Fruit fly (Drosophila melanogaster) whole organism, embryonic: Measurements from ENCODE around the gene CG17199.

Experiments used
- Abd-B ChIP-seq: fragments of 200-800 bp; sonication (Bioruptor generic); optimal IDR thresholded peaks from 2 replicates; lab custom pipeline; 2018; ENCODE audit warnings: missing biosample characterization, mild to moderate bottlenecking, missing genetic modification characterization, moderate library complexity
- C15 ChIP-seq: fragments of 200-800 bp; sonication (Bioruptor generic); IDR thresholded peaks from 3 replicates; pipeline ENCODE4 v1.3.6; 2022; ENCODE audit warnings: missing biosample characterization, missing genetic modification characterization
- CG11504 ChIP-seq: fragments of 200-800 bp; sonication (Bioruptor generic); optimal IDR thresholded peaks from 3 replicates; lab custom pipeline; 2019; ENCODE audit warnings: missing biosample characterization, mild to moderate bottlenecking, missing genetic modification characterization, moderate library complexity
- CG13424 ChIP-seq: fragments of 200-800 bp; sonication (Bioruptor generic); optimal IDR thresholded peaks from 2 replicates; lab custom pipeline; 2019; ENCODE audit warnings: missing biosample characterization, mild to moderate bottlenecking, missing genetic modification characterization, moderate library complexity
- CG13775 ChIP-seq: fragments of 200-800 bp; sonication (Bioruptor generic); optimal IDR thresholded peaks from 3 replicates; lab custom pipeline; 2017; ENCODE audit warnings: missing biosample characterization, mild to moderate bottlenecking, missing genetic modification characterization
- CG1602 ChIP-seq: fragments of 200-800 bp; sonication (Bioruptor generic); optimal IDR thresholded peaks from 3 replicates; lab custom pipeline; 2016; ENCODE audit warnings: missing biosample characterization, missing genetic modification characterization
- CG16813 ChIP-seq: fragments of 200-800 bp; sonication (Bioruptor generic); IDR thresholded peaks from 3 replicates; pipeline ENCODE4 v1.3.6; 2022; ENCODE audit warnings: missing biosample characterization, missing genetic modification characterization; ENCODE audit not compliant: partially characterized antibody
- CG18476 ChIP-seq: fragments of 200-800 bp; sonication (Bioruptor generic); optimal IDR thresholded peaks from 2 replicates; lab custom pipeline; 2016; ENCODE audit warnings: missing biosample characterization, mild to moderate bottlenecking, missing genetic modification characterization
- CG30403 ChIP-seq: fragments of 200-800 bp; sonication (Bioruptor generic); optimal IDR thresholded peaks from 3 replicates; lab custom pipeline; 2016; ENCODE audit warnings: missing biosample characterization, missing genetic modification characterization
- CG31224 ChIP-seq: fragments of 200-800 bp; sonication (Bioruptor generic); IDR thresholded peaks from 2 replicates; pipeline ENCODE4 v1.3.6; 2022; ENCODE audit warnings: missing biosample characterization, missing genetic modification characterization
- CG32532 ChIP-seq: fragments of 200-800 bp; sonication (Bioruptor generic); IDR thresholded peaks from 2 replicates; pipeline ENCODE4 v1.3.6; 2022; ENCODE audit warnings: missing biosample characterization, missing genetic modification characterization
- CG3726 ChIP-seq: fragments of 200-800 bp; sonication (Bioruptor generic); IDR thresholded peaks from 3 replicates; pipeline ENCODE4, ENCODE4 v1.3.6; 2022; ENCODE audit warnings: missing biosample characterization, missing genetic modification characterization
- CG4328 ChIP-seq: fragments of 200-800 bp; sonication (Bioruptor generic); optimal IDR thresholded peaks from 3 replicates; lab custom pipeline; 2017; ENCODE audit warnings: missing biosample characterization, missing genetic modification reagents, missing genetic modification characterization
- CG4854 ChIP-seq: fragments of 200-800 bp; sonication (Bioruptor generic); optimal IDR thresholded peaks from 2 replicates; lab custom pipeline; 2016; ENCODE audit warnings: missing biosample characterization, missing genetic modification characterization, inconsistent platforms
- CG5953 ChIP-seq: fragments of 200-800 bp; sonication (Bioruptor generic); IDR thresholded peaks from 2 replicates; pipeline ENCODE4 v1.3.6; 2022; ENCODE audit warnings: missing biosample characterization, missing genetic modification characterization
- CG6175 ChIP-seq: fragments of 200-800 bp; sonication (Bioruptor generic); IDR thresholded peaks from 3 replicates; pipeline ENCODE4 v1.3.6; 2022; ENCODE audit warnings: missing biosample characterization, missing genetic modification characterization
- CG6272 ChIP-seq: fragments of 200-800 bp; sonication (Bioruptor generic); IDR thresholded peaks from 2 replicates; pipeline ENCODE4 v1.3.6; 2022; ENCODE audit warnings: missing biosample characterization, missing genetic modification characterization
- CG6683 ChIP-seq: fragments of 200-800 bp; sonication (Bioruptor generic); optimal IDR thresholded peaks from 2 replicates; lab custom pipeline; 2017; ENCODE audit warnings: missing biosample characterization, mild to moderate bottlenecking, missing genetic modification characterization, missing genetic modification reagents
- CG6854 ChIP-seq: fragments of 200-800 bp; sonication (Bioruptor generic); optimal IDR thresholded peaks from 3 replicates; lab custom pipeline; 2017; ENCODE audit warnings: missing biosample characterization, mild to moderate bottlenecking, missing genetic modification characterization
- CG7357 ChIP-seq: fragments of 200-800 bp; sonication (Bioruptor generic); IDR thresholded peaks from 3 replicates; pipeline ENCODE4 v1.3.6; 2022; ENCODE audit warnings: missing biosample characterization, missing genetic modification characterization
- CG7556 ChIP-seq: fragments of 200-800 bp; sonication (Bioruptor generic); optimal IDR thresholded peaks from 2 replicates; lab custom pipeline; 2017; ENCODE audit warnings: missing biosample characterization, mild to moderate bottlenecking, missing genetic modification characterization
- CG7745 ChIP-seq: fragments of 200-800 bp; sonication (Bioruptor generic); optimal IDR thresholded peaks from 2 replicates; lab custom pipeline; 2018; ENCODE audit warnings: missing biosample characterization, mild to moderate bottlenecking, missing genetic modification characterization, moderate library complexity
- CG8944 ChIP-seq: fragments of 200-800 bp; sonication (Bioruptor generic); optimal IDR thresholded peaks from 3 replicates; lab custom pipeline; 2016; ENCODE audit warnings: missing biosample characterization, missing genetic modification characterization
- CG9797 ChIP-seq: fragments of 200-800 bp; sonication (Bioruptor generic); optimal IDR thresholded peaks from 3 replicates; lab custom pipeline; 2018; ENCODE audit warnings: missing biosample characterization, mild to moderate bottlenecking, missing genetic modification characterization
- CG9876 ChIP-seq: fragments of 200-800 bp; sonication (Bioruptor generic); optimal IDR thresholded peaks from 2 replicates; lab custom pipeline; 2016; ENCODE audit warnings: missing biosample characterization, missing genetic modification characterization
- Dbx ChIP-seq: fragments of 200-800 bp; sonication (Bioruptor generic); IDR thresholded peaks from 3 replicates; pipeline ENCODE4 v1.3.6; 2022; ENCODE audit warnings: missing biosample characterization, missing genetic modification characterization
- Doc3 ChIP-seq: fragments of 200-800 bp; sonication (Bioruptor generic); IDR thresholded peaks from 3 replicates; pipeline ENCODE4 v1.3.6; 2022; ENCODE audit warnings: missing biosample characterization, missing genetic modification characterization; ENCODE audit not compliant: partially characterized antibody
- ERR ChIP-seq: fragments of 200-800 bp; sonication (Bioruptor generic); optimal IDR thresholded peaks from 2 replicates; lab custom pipeline; 2016; ENCODE audit warnings: missing biosample characterization, missing genetic modification characterization
- Ets65A ChIP-seq: fragments of 200-800 bp; sonication (Bioruptor generic); peaks from one replicate; lab custom pipeline; 2016; ENCODE audit warnings: missing biosample characterization, missing genetic modification characterization
- Hey ChIP-seq: fragments of 200-800 bp; sonication (Bioruptor generic); optimal IDR thresholded peaks from 3 replicates; lab custom pipeline; 2018; ENCODE audit warnings: missing biosample characterization, mild to moderate bottlenecking, missing genetic modification characterization
- MBD-R2 ChIP-seq: fragments of 200-800 bp; sonication (Bioruptor generic); IDR thresholded peaks from 2 replicates; pipeline ENCODE4 v1.3.6; 2022; ENCODE audit warnings: missing biosample characterization, missing genetic modification characterization
- Nf-YA ChIP-seq: fragments of 200-800 bp; sonication (Bioruptor generic); IDR thresholded peaks from 2 replicates; pipeline ENCODE4 v1.3.6; 2022; ENCODE audit warnings: missing biosample characterization, missing genetic modification characterization
- Nf-YC ChIP-seq: fragments of 200-800 bp; optimal IDR thresholded peaks from 3 replicates; lab custom pipeline; 2019; ENCODE audit warnings: missing biosample characterization, mild to moderate bottlenecking, missing genetic modification characterization, moderate library complexity
- Side ChIP-seq: fragments of 200-800 bp; sonication (Bioruptor generic); optimal IDR thresholded peaks from 2 replicates; lab custom pipeline; 2016; ENCODE audit warnings: missing biosample characterization, missing genetic modification characterization
- Taf1 ChIP-seq: fragments of 200-800 bp; sonication (Bioruptor generic); IDR thresholded peaks from 2 replicates; pipeline ENCODE4 v1.3.6; 2022; ENCODE audit warnings: missing biosample characterization, missing genetic modification characterization
- Trl ChIP-seq, 3 experiments: fragments of >200 bp in 2 of 3; fragments of 200-800 bp in 1 of 3; sonication (Bioruptor generic) in 1 of 3; optimal IDR thresholded peaks; 2 replicates in 1 of 3; 3 replicates in 2 of 3; lab custom pipeline; 2016 to 2017; ENCODE audit warnings: missing biosample characterization in 1 of 3, missing genetic modification characterization in 1 of 3
- ase ChIP-seq: fragments of 200-800 bp; sonication (Bioruptor generic); IDR thresholded peaks from 3 replicates; pipeline ENCODE4 v1.3.6; 2022; ENCODE audit warnings: missing biosample characterization, missing genetic modification characterization
- ash1 ChIP-seq: fragments of 200-800 bp; sonication (Bioruptor generic); optimal IDR thresholded peaks from 2 replicates; lab custom pipeline; 2018; ENCODE audit warnings: missing biosample characterization, mild to moderate bottlenecking, missing genetic modification characterization
- bsh ChIP-seq, 2 experiments: fragments of 200-800 bp; sonication (Bioruptor generic); optimal IDR thresholded peaks; 2 replicates each; lab custom pipeline; 2017 to 2018; ENCODE audit warnings: mild to moderate bottlenecking in 2 of 2, missing biosample characterization in 2 of 2, missing genetic modification characterization in 2 of 2, moderate library complexity in 1 of 2
- chif ChIP-seq, 2 experiments: fragments of 200-800 bp; sonication (Bioruptor generic); optimal IDR thresholded peaks; 3 replicates each; lab custom pipeline; 2016; ENCODE audit warnings: missing biosample characterization in 2 of 2, missing genetic modification characterization in 2 of 2
- chm ChIP-seq: fragments of 200-800 bp; sonication (Bioruptor generic); IDR thresholded peaks from 2 replicates; pipeline ENCODE4 v1.3.6; 2022; ENCODE audit warnings: missing biosample characterization, missing genetic modification characterization
- chn ChIP-seq: fragments of 200-800 bp; sonication (Bioruptor generic); optimal IDR thresholded peaks from 2 replicates; lab custom pipeline; 2016; ENCODE audit warnings: missing biosample characterization, missing genetic modification characterization
- crol ChIP-seq: fragments of 200-800 bp; sonication (Bioruptor generic); IDR thresholded peaks from 2 replicates; pipeline ENCODE4 v1.3.6; 2022; ENCODE audit warnings: missing biosample characterization, missing genetic modification characterization
- fd3F ChIP-seq: fragments of 200-800 bp; sonication (Bioruptor generic); optimal IDR thresholded peaks from 2 replicates; lab custom pipeline; 2018; ENCODE audit warnings: missing biosample characterization, mild to moderate bottlenecking, missing genetic modification characterization, moderate library complexity
- maf-S ChIP-seq: fragments of 200-800 bp; sonication (Bioruptor generic); optimal IDR thresholded peaks from 2 replicates; lab custom pipeline; 2016; ENCODE audit warnings: missing biosample characterization, missing genetic modification characterization
- mld ChIP-seq: fragments of 200-800 bp; sonication (Bioruptor generic); IDR thresholded peaks from 3 replicates; pipeline ENCODE4 v1.3.6; 2022; ENCODE audit warnings: missing biosample characterization, missing genetic modification characterization; ENCODE audit not compliant: partially characterized antibody
- nerfin-1 ChIP-seq: fragments of 200-800 bp; sonication (Bioruptor generic); optimal IDR thresholded peaks from 3 replicates; lab custom pipeline; 2019; ENCODE audit warnings: missing biosample characterization, mild to moderate bottlenecking, missing genetic modification characterization, moderate library complexity
- pfk ChIP-seq: fragments of 200-800 bp; sonication (Bioruptor generic); optimal IDR thresholded peaks from 2 replicates; lab custom pipeline; 2018; ENCODE audit warnings: missing biosample characterization, mild to moderate bottlenecking, missing genetic modification characterization, moderate library complexity
- sima ChIP-seq: fragments of 200-800 bp; sonication (Bioruptor generic); optimal IDR thresholded peaks from 2 replicates; lab custom pipeline; 2016; ENCODE audit warnings: missing biosample characterization, missing genetic modification characterization
- sr ChIP-seq: fragments of 200-800 bp; sonication (Bioruptor generic); IDR thresholded peaks from 3 replicates; pipeline ENCODE4 v1.3.6; 2022; ENCODE audit warnings: missing biosample characterization, missing genetic modification characterization

Gene CG17199

DNA sequence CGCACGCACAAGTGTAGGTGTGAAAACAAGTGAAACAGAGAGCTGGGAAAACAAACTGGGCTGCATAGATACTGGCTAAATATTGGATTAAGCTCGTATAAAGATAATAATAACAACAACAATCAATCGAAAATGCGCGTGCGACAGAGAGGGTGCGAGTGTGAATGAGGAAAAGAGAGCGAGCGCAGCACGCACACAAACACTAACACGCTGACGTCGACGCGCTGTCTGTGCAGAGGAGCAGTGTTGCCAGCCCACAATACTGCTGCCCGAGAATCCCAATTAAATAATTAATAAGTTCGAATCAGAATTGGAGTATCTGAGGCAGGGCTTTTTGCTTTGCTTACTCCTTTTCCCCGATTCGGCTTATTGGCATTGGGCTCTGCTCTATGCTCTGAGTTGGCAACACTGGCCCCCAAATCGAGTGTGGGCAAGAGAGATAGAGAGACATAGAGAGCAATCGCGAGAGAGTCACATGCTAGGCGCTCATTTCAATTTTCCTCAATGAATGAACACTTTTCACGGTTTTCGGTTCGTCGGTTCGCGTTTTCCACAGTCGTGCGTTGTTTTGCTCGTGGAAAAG lies 43.5 kb upstream of the CG17199 start (continued):
- peak; percentile 68 for TF ChIP-seq Abd-B (GFP tag; lab: Kevin White, UChicago)
- peak; percentile 77 for TF ChIP-seq CG18476
- peak; percentile 85 for TF ChIP-seq CG5953
- TF ChIP-seq chm (GFP tag; lab: Robert Waterston, UW) = peak; percentile 75; the same call in 1 of the 2 replicates
- TF ChIP-seq Hey = peak; percentile 50
- TF ChIP-seq CG6854 = peak; percentile 19
- TF ChIP-seq CG13424 (tag; lab: Kevin White, UChicago) = peak; percentile 64
- peak; percentile 64 for TF ChIP-seq CG6683 (GFP tag; lab: Kevin White, UChicago)
- peak; percentile 96 for TF ChIP-seq Ets65A (GFP tag; lab: Kevin White, UChicago)
- TF ChIP-seq CG11504 (tag; lab: Kevin White, UChicago) = peak; percentile 81
- TF ChIP-seq pfk (GFP tag; lab: Kevin White, UChicago) = no peak
- TF ChIP-seq Taf1 = peak; percentile 87
- TF ChIP-seq CG13775 (GFP tag; lab: Kevin White, UChicago) = peak; percentile 68
- TF ChIP-seq nerfin-1 = peak; percentile 11
- TF ChIP-seq CG9797 (GFP tag; lab: Kevin White, UChicago) = no peak
- peak; percentile 87 for TF ChIP-seq ase (GFP tag; lab: Robert Waterston, UW)
- TF ChIP-seq mld (GFP tag; lab: Robert Waterston, UW) = no peak
- peak; percentile 85 for TF ChIP-seq CG8944 (GFP tag; lab: Kevin White, UChicago)
- TF ChIP-seq chif (GFP tag; optimal IDR thresholded peaks at IDR 0.05; lab: Kevin White, UChicago) = peak; percentile 69 to 74
- peak; percentile 95 for TF ChIP-seq CG32532 (GFP tag; lab: Robert Waterston, UW)
- TF ChIP-seq CG6272 (GFP tag; lab: Robert Waterston, UW) = no peak; the same call in none of the 2 replicates
- peak; percentile 68; the same call in 1 of the 3 replicates for TF ChIP-seq CG6175 (GFP tag; lab: Robert Waterston, UW)
- peak; percentile 31 for TF ChIP-seq CG7745
- no peak for TF ChIP-seq Doc3
- TF ChIP-seq Nf-YA (GFP tag; lab: Robert Waterston, UW) = peak; percentile 73
- TF ChIP-seq CG4854 (GFP tag; lab: Kevin White, UChicago) = peak; percentile 60
- TF ChIP-seq Dbx (GFP tag; lab: Robert Waterston, UW) = peak; percentile 89
- no peak for TF ChIP-seq CG16813
- TF ChIP-seq bsh (GFP tag; optimal IDR thresholded peaks at IDR 0.05; lab: Kevin White, UChicago) = peak in 1 of 2 experiments; percentile 87
- TF ChIP-seq CG7357 (GFP tag; lab: Robert Waterston, UW) = peak; percentile 75
- TF ChIP-seq ERR (GFP tag; lab: Kevin White, UChicago) = peak; percentile 84
- TF ChIP-seq sima (GFP tag; lab: Kevin White, UChicago) = peak; percentile 42
- peak; percentile 54 for TF ChIP-seq ash1 (GFP tag; lab: Kevin White, UChicago)
- peak; percentile 34 for TF ChIP-seq CG4328 (GFP tag; lab: Kevin White, UChicago)
- TF ChIP-seq CG9876 (GFP tag; lab: Kevin White, UChicago) = peak; percentile 10
- peak; percentile 81 for TF ChIP-seq MBD-R2 (GFP tag; lab: Robert Waterston, UW)
- TF ChIP-seq CG1602 (GFP tag; lab: Kevin White, UChicago) = peak; percentile 71
- peak; percentile 53; the same call in 1 of the 3 replicates for TF ChIP-seq C15 (GFP tag; lab: Robert Waterston, UW)
- peak; percentile 95 to 96 for TF ChIP-seq Trl (optimal IDR thresholded peaks at IDR 0.05; lab: Kevin White, UChicago)
- TF ChIP-seq Trl (GFP tag; optimal IDR thresholded peaks at IDR 0.05; lab: Kevin White, UChicago) = peak; percentile 93
- TF ChIP-seq sr (GFP tag; lab: Robert Waterston, UW) = peak; percentile 71; the same call in 1 of the 3 replicates
- TF ChIP-seq Side (GFP tag; lab: Kevin White, UChicago) = peak; percentile 87
- TF ChIP-seq CG7556 (GFP tag; lab: Kevin White, UChicago) = peak; percentile 83
- peak; percentile 91 for TF ChIP-seq chn (GFP tag; lab: Kevin White, UChicago)
- TF ChIP-seq fd3F (GFP tag; lab: Kevin White, UChicago) = peak; percentile 59
- TF ChIP-seq CG3726 = no peak
- TF ChIP-seq crol (GFP tag; lab: Robert Waterston, UW) = peak; percentile 55
- TF ChIP-seq CG31224 (GFP tag; lab: Robert Waterston, UW) = peak; percentile 86
- no peak for TF ChIP-seq Nf-YC (tag; lab: Kevin White, UChicago)
- TF ChIP-seq maf-S = peak; percentile 74
- peak; percentile 86 for TF ChIP-seq CG30403 (GFP tag; lab: Kevin White, UChicago)
